Fruit fly (Drosophila melanogaster) ovary, adult (tissue): Measurements from ENCODE around the gene Ctu2.

ENCODE experiments used
- CG17801 ChIP-seq: fragments of 200-800 bp; optimal IDR thresholded peaks from 2 replicates; lab custom pipeline; 2019; ENCODE audit warnings: missing biosample characterization, mild to moderate bottlenecking, missing genetic modification characterization, moderate library complexity; ENCODE audit not compliant: partially characterized antibody

The Ctu2 gene

dm6 chr2L:19492934-19493686, at the start of gene Ctu2, which contains the start of gene swm:
Gene Ctu2, minus strand, starts transcription at chr2L:19493253.
Gene swm, plus strand, starts transcription at chr2L:19493251.
- peak; percentile 76 for TF ChIP-seq CG17801 (GFP tag; lab: Kevin White, UChicago)

- TF ChIP-seq CG17801 (GFP tag; lab: Kevin White, UChicago), result no peak
Observed at dm6 chr2L:19542268-19542773, 49.3 kb upstream of the Ctu2 start.

- no peak for TF ChIP-seq CG17801 (GFP tag; lab: Kevin White, UChicago)
Observed at dm6 chr2L:19540307-19540706, 47.3 kb upstream of the Ctu2 start, which contains the start of gene CG13081. Gene CG13081, plus strand, starts transcription at chr2L:19540607.

- no peak for TF ChIP-seq CG17801 (GFP tag; lab: Kevin White, UChicago)
Observed at dm6 chr2L:19537779-19538456, 44.9 kb upstream of the Ctu2 start, which contains the start of gene CG13082. Gene CG13082, plus strand, starts transcription at chr2L:19538425.

dm6 chr2L:19535234-19535633, 42.2 kb upstream of the Ctu2 start, which contains the start of gene CG31697:
Gene CG31697, plus strand, starts transcription at chr2L:19535448.
- TF ChIP-seq CG17801 (GFP tag; lab: Kevin White, UChicago), result no peak

- TF ChIP-seq CG17801 (GFP tag; lab: Kevin White, UChicago), result peak; percentile 80
Observed at dm6 chr2L:19533247-19533646, 40.2 kb upstream of the Ctu2 start, which contains the start of gene CG33116. Gene CG33116, plus strand, starts transcription at chr2L:19533479.

- peak; percentile 20 for TF ChIP-seq CG17801 (GFP tag; lab: Kevin White, UChicago)
Observed at dm6 chr2L:19530092-19530491, 37.0 kb upstream of the Ctu2 start, which contains the start of gene CG10165. Gene CG10165, minus strand, starts transcription at chr2L:19530305.

- peak; percentile 99 for TF ChIP-seq CG17801 (GFP tag; lab: Kevin White, UChicago)
Observed at dm6 chr2L:19528308-19528707, 35.3 kb upstream of the Ctu2 start.

- no peak for TF ChIP-seq CG17801 (GFP tag; lab: Kevin White, UChicago)
Observed at dm6 chr2L:19526844-19527243, 33.8 kb upstream of the Ctu2 start.

dm6 chr2L:19526316-19526715, 33.3 kb upstream of the Ctu2 start, which contains the start of the genes Dpm1 and CG10137:
Gene Dpm1, minus strand, starts transcription at chr2L:19526368.
Gene CG10137, plus strand, starts transcription at chr2L:19526686.
- peak; percentile 57 for TF ChIP-seq CG17801 (GFP tag; lab: Kevin White, UChicago)

dm6 chr2L:19519611-19520010, 26.6 kb upstream of the Ctu2 start:
- TF ChIP-seq CG17801 (GFP tag; lab: Kevin White, UChicago), result no peak

dm6 chr2L:19518636-19519086, 25.6 kb upstream of the Ctu2 start, which contains the start of gene CG10132:
Gene CG10132, plus strand, starts transcription at chr2L:19518824.
- no peak for TF ChIP-seq CG17801 (GFP tag; lab: Kevin White, UChicago)

dm6 chr2L:19517154-19517814, 24.2 kb upstream of the Ctu2 start, which contains the start of gene Hasp:
Gene Hasp, minus strand, starts transcription at chr2L:19517204.
- TF ChIP-seq CG17801 (GFP tag; lab: Kevin White, UChicago), result no peak

dm6 chr2L:19516062-19516461, 23.0 kb upstream of the Ctu2 start:
- no peak for TF ChIP-seq CG17801 (GFP tag; lab: Kevin White, UChicago)
